Worm (Caenorhabditis elegans) whole organism, L4/young adult: ENCODE data around the gene twk-43.

Experiments
- W03F9.2 ChIP-seq: fragments of 150-350 bp; optimal IDR thresholded peaks from 2 replicates; lab custom pipeline; 2014; ENCODE audit warnings: missing biosample characterization, missing genetic modification characterization
- dao-5 ChIP-seq: sonication (generic microtip); optimal IDR thresholded peaks from 2 replicates; lab custom pipeline; 2016; ENCODE audit warnings: missing genotype, missing genetic modification characterization, moderate library complexity, missing compliant biosample characterization
- him-1 ChIP-seq: sonication (generic microtip); optimal IDR thresholded peaks from 2 replicates; lab custom pipeline; 2016; ENCODE audit warnings: missing genotype, missing genetic modification reagents, missing genetic modification characterization, missing compliant biosample characterization

DNA sequence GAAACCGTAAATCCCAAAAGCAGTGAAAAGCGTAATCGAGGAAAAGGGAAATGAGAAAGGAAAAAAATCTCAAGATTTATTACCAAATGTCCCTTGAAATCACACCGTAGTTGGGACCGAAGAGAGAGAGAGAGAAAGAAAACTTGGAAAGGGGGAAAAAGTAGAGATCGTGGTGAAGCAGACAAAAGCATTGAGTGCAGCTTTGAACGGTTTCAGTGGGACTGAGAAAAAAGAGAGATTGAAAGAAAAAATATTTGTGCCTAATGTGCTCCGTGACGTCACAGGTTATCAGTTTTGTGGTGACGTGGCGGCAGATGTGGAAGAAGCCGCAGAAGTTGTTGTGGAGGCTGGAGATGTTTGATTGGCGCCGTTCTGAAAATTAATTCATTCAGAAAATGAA is 24.2 kb downstream of the twk-43 start:
- no peak for TF ChIP-seq W03F9.2 (tag; lab: Kevin White, UChicago)
- no peak for TF ChIP-seq him-1 (tag; lab: Kevin White, UChicago)
- TF ChIP-seq dao-5 (tag; lab: Kevin White, UChicago) = no peak
